In genomic region chrIV:2316796-2317195, ce11 we compare ENCODE assay signal across 5 worm cellular contexts.
TF ChIP-seq lines count a peak whose summit lies in the region.

No protein-coding gene starts in this region.

TF ChIP-seq in whole organism, L1 larva, 84 proteins besides CTCF, POLR2A, EP300 and RAD21 (continued from another document):
- TF ChIP-seq efl-1 (optimal IDR thresholded peaks at IDR 0.05; lab: Kevin White, UChicago) = peak; percentile 74 to 80
- TF ChIP-seq efl-1 (GFP tag; optimal IDR thresholded peaks at IDR 0.05 in 1 of 2; lab: Kevin White, UChicago) = peak; percentile 79 to 97
- TF ChIP-seq nhr-237 (tag; optimal IDR thresholded peaks at IDR 0.05; lab: Kevin White, UChicago) = peak; percentile 52
- peak; percentile 26 to 69 for TF ChIP-seq lsy-2 (tag; optimal IDR thresholded peaks at IDR 0.05; lab: Kevin White, UChicago)
- peak; percentile 32 for TF ChIP-seq xbp-1 (tag; optimal IDR thresholded peaks at IDR 0.05; lab: Kevin White, UChicago)
- TF ChIP-seq C16A3.4 (tag; optimal IDR thresholded peaks at IDR 0.05; lab: Kevin White, UChicago) = peak; percentile 42
- TF ChIP-seq isw-1 (GFP tag; IDR thresholded peaks at IDR 0.05; lab: Robert Waterston, UW) = peak; percentile 23; the same call in 1 of the 2 replicates
- no peak for TF ChIP-seq nhr-85 (tag; lab: Kevin White, UChicago)
- TF ChIP-seq sup-37 (GFP tag; optimal IDR thresholded peaks at IDR 0.05; lab: Kevin White, UChicago) = no peak
- TF ChIP-seq rnt-1 (tag; optimal IDR thresholded peaks at IDR 0.05; lab: Kevin White, UChicago) = peak; percentile 41
- peak; percentile 53 to 81 (median 75) for TF ChIP-seq dpl-1 (GFP tag; optimal IDR thresholded peaks at IDR 0.05; lab: Kevin White, UChicago)
- TF ChIP-seq nhr-71 (tag; optimal IDR thresholded peaks at IDR 0.05; lab: Kevin White, UChicago) = peak; percentile 74
- 0 out of 2 replicates have a peak, but pooled peaks have one; percentile 12 for TF ChIP-seq ceh-88 (GFP tag; IDR thresholded peaks at IDR 0.05; lab: Robert Waterston, UW)
- no peak for TF ChIP-seq vab-15 (tag; optimal IDR thresholded peaks at IDR 0.05; lab: Kevin White, UChicago)
- TF ChIP-seq snu-23 (GFP tag; optimal IDR thresholded peaks at IDR 0.05; lab: Kevin White, UChicago) = peak; percentile 84
- peak in 1 of 2 experiments; percentile 29 for TF ChIP-seq mdl-1 (tag; optimal IDR thresholded peaks at IDR 0.05; lab: Kevin White, UChicago)
- peak; percentile 11 to 82 (median 29) for TF ChIP-seq ceh-82 (tag; optimal IDR thresholded peaks at IDR 0.05; lab: Kevin White, UChicago)
- TF ChIP-seq nhr-84 (tag; optimal IDR thresholded peaks at IDR 0.05; lab: Kevin White, UChicago) = no peak
- TF ChIP-seq lin-13 (GFP tag; optimal IDR thresholded peaks at IDR 0.05; lab: Kevin White, UChicago) = peak; percentile 19
- TF ChIP-seq blmp-1 (tag; optimal IDR thresholded peaks at IDR 0.05; lab: Kevin White, UChicago) = peak; percentile 9
- peak; percentile 52 for TF ChIP-seq nhr-20 (tag; optimal IDR thresholded peaks at IDR 0.05; lab: Kevin White, UChicago)
- TF ChIP-seq F16B12.6 (tag; optimal IDR thresholded peaks at IDR 0.05; lab: Kevin White, UChicago) = peak; percentile 14

TF ChIP-seq in whole organism, L2 larva, 48 proteins besides CTCF, POLR2A, EP300 and RAD21 (continued from another document):
- peak; percentile 57 for TF ChIP-seq unc-55 (GFP tag; optimal IDR thresholded peaks at IDR 0.05; lab: Kevin White, UChicago)
- no peak for TF ChIP-seq nhr-25 (tag; optimal IDR thresholded peaks at IDR 0.05; lab: Kevin White, UChicago)
- TF ChIP-seq nhr-10 (tag; optimal IDR thresholded peaks at IDR 0.05; lab: Kevin White, UChicago) = no peak
- no peak for TF ChIP-seq ztf-11 (tag; optimal IDR thresholded peaks at IDR 0.05; lab: Kevin White, UChicago)
- TF ChIP-seq alr-1 (tag; optimal IDR thresholded peaks at IDR 0.05; lab: Kevin White, UChicago) = no peak
- peak; percentile 55 for TF ChIP-seq nhr-129 (tag; optimal IDR thresholded peaks at IDR 0.05; lab: Kevin White, UChicago)
- no peak for TF ChIP-seq egl-27 (tag; optimal IDR thresholded peaks at IDR 0.05; lab: Kevin White, UChicago)
- no peak for TF ChIP-seq sma-9 (GFP tag; optimal IDR thresholded peaks at IDR 0.05; lab: Kevin White, UChicago)
- TF ChIP-seq sma-9 (tag; optimal IDR thresholded peaks at IDR 0.05; lab: Kevin White, UChicago) = no peak
- TF ChIP-seq gmeb-1 (tag; optimal IDR thresholded peaks at IDR 0.05; lab: Kevin White, UChicago) = peak; percentile 63
- no peak for TF ChIP-seq peb-1 (tag; optimal IDR thresholded peaks at IDR 0.05; lab: Kevin White, UChicago)
- TF ChIP-seq mbf-1 (tag; optimal IDR thresholded peaks at IDR 0.05; lab: Kevin White, UChicago) = no peak
- TF ChIP-seq Y55F3AM.14 (GFP tag; optimal IDR thresholded peaks at IDR 0.05; lab: Kevin White, UChicago) = no peak
- TF ChIP-seq nhr-21 (tag; optimal IDR thresholded peaks at IDR 0.05; lab: Kevin White, UChicago) = no peak
- TF ChIP-seq zag-1 (tag; optimal IDR thresholded peaks at IDR 0.05; lab: Kevin White, UChicago) = peak; percentile 8
- no peak for TF ChIP-seq nhr-23 (tag; optimal IDR thresholded peaks at IDR 0.05; lab: Kevin White, UChicago)
- TF ChIP-seq ceh-16 (tag; optimal IDR thresholded peaks at IDR 0.05; lab: Kevin White, UChicago) = peak; percentile 34
- TF ChIP-seq ama-1 (optimal IDR thresholded peaks at IDR 0.05; lab: Kevin White, UChicago) = no peak
- TF ChIP-seq ZK546.5 (tag; optimal IDR thresholded peaks at IDR 0.05; lab: Kevin White, UChicago) = no peak
- peak; percentile 11 for TF ChIP-seq sem-4 (tag; optimal IDR thresholded peaks at IDR 0.05; lab: Kevin White, UChicago)
- no peak for TF ChIP-seq nhr-12 (tag; optimal IDR thresholded peaks at IDR 0.05; lab: Kevin White, UChicago)
- peak; percentile 49 for TF ChIP-seq C34F6.9 (tag; optimal IDR thresholded peaks at IDR 0.05; lab: Kevin White, UChicago)
- peak in 1 of 2 experiments; percentile 63 for TF ChIP-seq lsy-2 (tag; optimal IDR thresholded peaks at IDR 0.05; lab: Kevin White, UChicago)
- TF ChIP-seq sma-3 (GFP tag; optimal IDR thresholded peaks at IDR 0.05; lab: Kevin White, UChicago) = peak; percentile 4
TF ChIP-seq in whole organism, L2 larva: peak in this region for 13.

TF ChIP-seq in whole organism, L3 larva, 47 proteins besides CTCF, POLR2A, EP300 and RAD21 (continued from another document):
- TF ChIP-seq unc-62 (GFP tag; optimal IDR thresholded peaks at IDR 0.05; lab: Kevin White, UChicago) (no peak), hmg-11 (tag; optimal IDR thresholded peaks at IDR 0.05; lab: Kevin White, UChicago) (peak; percentile 85), nhr-76 (tag; optimal IDR thresholded peaks at IDR 0.05; lab: Kevin White, UChicago) (no peak), ztf-4 (tag; optimal IDR thresholded peaks at IDR 0.05; lab: Kevin White, UChicago) (no peak), egl-27 (tag; optimal IDR thresholded peaks at IDR 0.05; lab: Kevin White, UChicago) (no peak), fkh-10 (GFP tag; optimal IDR thresholded peaks at IDR 0.05; lab: Kevin White, UChicago) (no peak), nhr-11 (tag; optimal IDR thresholded peaks at IDR 0.05; lab: Kevin White, UChicago) (no peak), ama-1 (optimal IDR thresholded peaks at IDR 0.05; lab: Kevin White, UChicago) (peak; percentile 47), ceh-82 (tag; optimal IDR thresholded peaks at IDR 0.05; lab: Kevin White, UChicago) (no peak), nhr-237 (tag; optimal IDR thresholded peaks at IDR 0.05; lab: Kevin White, UChicago) (no peak), lin-39 (tag; optimal IDR thresholded peaks at IDR 0.05; lab: Kevin White, UChicago) (peak; percentile 69), lin-15B (tag; optimal IDR thresholded peaks at IDR 0.05; lab: Kevin White, UChicago) (peak; percentile 95), snpc-4 (tag; optimal IDR thresholded peaks at IDR 0.05; lab: Kevin White, UChicago) (peak; percentile 56), ceh-28 (tag; optimal IDR thresholded peaks at IDR 0.05; lab: Kevin White, UChicago) (no peak), egl-5 (tag; optimal IDR thresholded peaks at IDR 0.05; lab: Kevin White, UChicago) (no peak), nhr-25 (tag; optimal IDR thresholded peaks at IDR 0.05; lab: Kevin White, UChicago) (peak; percentile 34), nfya-1 (tag; optimal IDR thresholded peaks at IDR 0.05; lab: Kevin White, UChicago; ENCODE audit: insufficient read depth) (peak; percentile 79), ceh-9 (tag; optimal IDR thresholded peaks at IDR 0.05; lab: Kevin White, UChicago) (no peak), ZK546.5 (tag; optimal IDR thresholded peaks at IDR 0.05; lab: Kevin White, UChicago) (no peak), nhr-43 (tag; optimal IDR thresholded peaks at IDR 0.05; lab: Kevin White, UChicago; ENCODE audit: poor library complexity, severe bottlenecking) (no peak), ceh-16 (tag; optimal IDR thresholded peaks at IDR 0.05; lab: Kevin White, UChicago) (no peak), nhr-28 (tag; optimal IDR thresholded peaks at IDR 0.05; lab: Kevin White, UChicago) (no peak), jun-1 (tag; optimal IDR thresholded peaks at IDR 0.05; lab: Kevin White, UChicago) (peak; percentile 27)

TF ChIP-seq in whole organism, L4 larva, 104 proteins besides CTCF, POLR2A, EP300 and RAD21 (continued from another document and continues in another):
- TF ChIP-seq lin-29 (GFP tag; IDR thresholded peaks at IDR 0.05; lab: Robert Waterston, UW) (no peak), zip-2 (tag; optimal IDR thresholded peaks at IDR 0.05; lab: Kevin White, UChicago) (no peak), lin-38 (GFP tag; IDR thresholded peaks at IDR 0.05; lab: Robert Waterston, UW) (peak; percentile 73), fkh-10 (GFP tag; optimal IDR thresholded peaks at IDR 0.05; lab: Kevin White, UChicago) (no peak), dpl-1 (GFP tag; optimal IDR thresholded peaks at IDR 0.05; lab: Kevin White, UChicago) (peak; percentile 73), ceh-82 (tag; optimal IDR thresholded peaks at IDR 0.05; lab: Kevin White, UChicago) (no peak), lir-3 (tag; optimal IDR thresholded peaks at IDR 0.05; lab: Kevin White, UChicago) (no peak), aha-1 (tag; lab: Kevin White, UChicago) (peak; percentile 84), spr-1 (tag; optimal IDR thresholded peaks at IDR 0.05; lab: Kevin White, UChicago) (no peak), ceh-20 (GFP tag; IDR thresholded peaks at IDR 0.05; lab: Robert Waterston, UW) (no peak), lin-1 (GFP tag; IDR thresholded peaks at IDR 0.05; lab: Robert Waterston, UW) (0 out of 2 replicates have a peak, but pooled peaks have one; percentile 35), pqm-1 (tag; optimal IDR thresholded peaks at IDR 0.05; lab: Kevin White, UChicago) (peak; percentile 89), pha-4 (GFP tag; IDR thresholded peaks at IDR 0.05; lab: Robert Waterston, UW) (no peak), pha-4 (tag; optimal IDR thresholded peaks at IDR 0.05; lab: Kevin White, UChicago) (no peak), nhr-6 (tag; optimal IDR thresholded peaks at IDR 0.05; lab: Kevin White, UChicago) (no peak), cey-2 (tag; optimal IDR thresholded peaks at IDR 0.05; lab: Kevin White, UChicago; ENCODE audit: borderline replicate concordance, insufficient read depth) (no peak), nhr-10 (tag; optimal IDR thresholded peaks at IDR 0.05; lab: Kevin White, UChicago) (peak; percentile 22), snpc-1.2 (GFP tag; IDR thresholded peaks at IDR 0.05; lab: Robert Waterston, UW) (no peak), zag-1 (tag; optimal IDR thresholded peaks at IDR 0.05; lab: Kevin White, UChicago) (no peak), lin-15B (tag; optimal IDR thresholded peaks at IDR 0.05; lab: Kevin White, UChicago) (no peak), zip-11 (GFP tag; IDR thresholded peaks at IDR 0.05; lab: Robert Waterston, UW) (no peak), nhr-11 (tag; optimal IDR thresholded peaks at IDR 0.05; lab: Kevin White, UChicago) (peak; percentile 76), mdl-1 (tag; optimal IDR thresholded peaks at IDR 0.05; lab: Kevin White, UChicago) (peak in 1 of 2 experiments; percentile 31), nhr-28 (tag; optimal IDR thresholded peaks at IDR 0.05; lab: Kevin White, UChicago) (peak; percentile 88), attf-4 (tag; optimal IDR thresholded peaks at IDR 0.05; lab: Kevin White, UChicago) (no peak), nhr-111 (GFP tag; optimal IDR thresholded peaks at IDR 0.05; lab: Kevin White, UChicago) (no peak), lin-13 (GFP tag; optimal IDR thresholded peaks at IDR 0.05; lab: Kevin White, UChicago) (peak; percentile 88), unc-39 (tag; optimal IDR thresholded peaks at IDR 0.05; lab: Kevin White, UChicago) (no peak), dmd-9 (GFP tag; IDR thresholded peaks at IDR 0.05; lab: Robert Waterston, UW) (no peak), jun-1 (tag; optimal IDR thresholded peaks at IDR 0.05; lab: Kevin White, UChicago) (no peak), F10B5.3 (tag; optimal IDR thresholded peaks at IDR 0.05; lab: Kevin White, UChicago) (no peak), dve-1 (tag; optimal IDR thresholded peaks at IDR 0.05; lab: Kevin White, UChicago; ENCODE audit: insufficient read depth) (peak; percentile 51), nhr-41 (GFP tag; IDR thresholded peaks at IDR 0.05; lab: Robert Waterston, UW) (no peak), skn-1 (tag; optimal IDR thresholded peaks at IDR 0.05; lab: Kevin White, UChicago) (no peak), tra-1 (GFP tag; IDR thresholded peaks at IDR 0.05; lab: Robert Waterston, UW) (no peak), nhr-25 (tag; optimal IDR thresholded peaks at IDR 0.05; lab: Kevin White, UChicago; ENCODE audit: borderline replicate concordance, insufficient read depth) (no peak), dmd-6 (GFP tag; IDR thresholded peaks at IDR 0.05; lab: Robert Waterston, UW) (peak; percentile 69)

TF ChIP-seq in whole organism, young adult, 124 proteins besides CTCF, POLR2A, EP300 and RAD21 (continued from another document and continues in another):
- TF ChIP-seq snpc-4 (GFP tag; optimal IDR thresholded peaks at IDR 0.05; lab: Kevin White, UChicago) (no peak), snpc-4 (tag; optimal IDR thresholded peaks at IDR 0.05; lab: Kevin White, UChicago) (peak in 2 of 4 experiments; percentile 22 to 34), egrh-3 (GFP tag; IDR thresholded peaks at IDR 0.05; lab: Robert Waterston, UW) (no peak), ztf-3 (GFP tag; optimal IDR thresholded peaks at IDR 0.05; lab: Kevin White, UChicago) (no peak), F49E8.2 (tag; optimal IDR thresholded peaks at IDR 0.05; lab: Kevin White, UChicago; ENCODE audit: insufficient read depth) (no peak), aptf-2 (GFP tag; conservative IDR thresholded peaks at IDR 0.05; lab: Robert Waterston, UW) (no peak), F37B4.10 (GFP tag; IDR thresholded peaks at IDR 0.05; lab: Robert Waterston, UW) (no peak), K11D2.4 (GFP tag; IDR thresholded peaks at IDR 0.05; lab: Robert Waterston, UW) (no peak), gei-17 (GFP tag; optimal IDR thresholded peaks at IDR 0.05; lab: Kevin White, UChicago) (no peak), ztf-18 (tag; optimal IDR thresholded peaks at IDR 0.05; lab: Kevin White, UChicago) (peak; percentile 64), unc-62 (GFP tag; optimal IDR thresholded peaks at IDR 0.05; lab: Kevin White, UChicago) (no peak), dpl-1 (GFP tag; optimal IDR thresholded peaks at IDR 0.05; lab: Kevin White, UChicago) (no peak), attf-3 (GFP tag; conservative IDR thresholded peaks at IDR 0.05; lab: Robert Waterston, UW) (peak; percentile 49; the same call in 1 of the 2 replicates), akir-1 (GFP tag; optimal IDR thresholded peaks at IDR 0.05; lab: Kevin White, UChicago) (no peak), hrde-1 (tag; optimal IDR thresholded peaks at IDR 0.05; lab: Kevin White, UChicago; ENCODE audit: borderline replicate concordance) (no peak), die-1 (tag; optimal IDR thresholded peaks at IDR 0.05; lab: Kevin White, UChicago) (no peak), mel-28 (tag; optimal IDR thresholded peaks at IDR 0.05; lab: Kevin White, UChicago; ENCODE audit: borderline replicate concordance) (no peak), mcd-1 (GFP tag; IDR thresholded peaks at IDR 0.05; lab: Robert Waterston, UW) (peak; percentile 84), ceh-91 (GFP tag; IDR thresholded peaks at IDR 0.05; lab: Robert Waterston, UW) (no peak), bed-1 (GFP tag; IDR thresholded peaks at IDR 0.05; lab: Robert Waterston, UW) (no peak), zim-3 (tag; optimal IDR thresholded peaks at IDR 0.05; lab: Kevin White, UChicago) (no peak), efl-1 (GFP tag; optimal IDR thresholded peaks at IDR 0.05; lab: Kevin White, UChicago) (no peak), let-526 (GFP tag; IDR thresholded peaks at IDR 0.05; lab: Robert Waterston, UW) (no peak), ceh-58 (GFP tag; IDR thresholded peaks at IDR 0.05; lab: Robert Waterston, UW) (no peak), ceh-100 (GFP tag; IDR thresholded peaks at IDR 0.05; lab: Robert Waterston, UW) (no peak), egl-44 (GFP tag; IDR thresholded peaks at IDR 0.05; lab: Robert Waterston, UW) (no peak), unc-130 (GFP tag; optimal IDR thresholded peaks at IDR 0.05; lab: Kevin White, UChicago) (no peak), ztf-25 (GFP tag; IDR thresholded peaks at IDR 0.05; lab: Robert Waterston, UW) (no peak), C17E4.6 (GFP tag; IDR thresholded peaks at IDR 0.05; lab: Robert Waterston, UW) (no peak), Y79H2A.3 (GFP tag; conservative IDR thresholded peaks at IDR 0.05; lab: Robert Waterston, UW) (no peak), K12H6.12 (tag; optimal IDR thresholded peaks at IDR 0.05; lab: Kevin White, UChicago) (no peak), lin-40 (tag; optimal IDR thresholded peaks at IDR 0.05; lab: Kevin White, UChicago) (peak; percentile 5), snpc-1.1 (tag; optimal IDR thresholded peaks at IDR 0.05; lab: Kevin White, UChicago; ENCODE audit: insufficient read depth) (no peak), hlh-12 (tag; optimal IDR thresholded peaks at IDR 0.05; lab: Kevin White, UChicago) (no peak), rcor-1 (GFP tag; IDR thresholded peaks at IDR 0.05; lab: Robert Waterston, UW) (peak; percentile 46; the same call in 1 of the 2 replicates), ccch-3 (GFP tag; optimal IDR thresholded peaks at IDR 0.05; lab: Kevin White, UChicago) (no peak), lin-35 (GFP tag; optimal IDR thresholded peaks at IDR 0.05; lab: Kevin White, UChicago) (peak in 1 of 3 experiments; percentile 51), Y56A3A.18 (GFP tag; IDR thresholded peaks at IDR 0.05; lab: Robert Waterston, UW) (no peak), lin-26 (GFP tag; IDR thresholded peaks at IDR 0.05; lab: Robert Waterston, UW) (no peak), F22D6.2 (tag; optimal IDR thresholded peaks at IDR 0.05; lab: Kevin White, UChicago) (no peak), zfh-2 (GFP tag; conservative IDR thresholded peaks at IDR 0.05; lab: Robert Waterston, UW) (peak; percentile 91), atf-7 (tag; optimal IDR thresholded peaks at IDR 0.05; lab: Kevin White, UChicago) (peak; percentile 10), cebp-2 (GFP tag; IDR thresholded peaks at IDR 0.05; lab: Robert Waterston, UW) (no peak)
